Fruit fly (Drosophila melanogaster) whole organism, embryonic: Measurements from ENCODE around the gene Ret.
A peak's percentile ranks its signal among the peaks of the same experiment; 100 is the strongest.

Experiments
- Adf1 ChIP-seq: fragments of 200-800 bp; sonication (Bioruptor generic); IDR thresholded peaks from 2 replicates; pipeline ENCODE4 v1.3.6; 2022; ENCODE audit warnings: missing biosample characterization, missing genetic modification characterization
- B-H2 ChIP-seq: fragments of 200-800 bp; sonication (Bioruptor generic); optimal IDR thresholded peaks from 2 replicates; lab custom pipeline; 2018; ENCODE audit warnings: missing biosample characterization, mild to moderate bottlenecking, missing genetic modification characterization
- C15 ChIP-seq: fragments of 200-800 bp; sonication (Bioruptor generic); IDR thresholded peaks from 3 replicates; pipeline ENCODE4 v1.3.6; 2022; ENCODE audit warnings: missing biosample characterization, missing genetic modification characterization
- CG10274 ChIP-seq: fragments of 200-800 bp; sonication (Bioruptor generic); optimal IDR thresholded peaks from 3 replicates; lab custom pipeline; 2017; ENCODE audit warnings: missing biosample characterization, mild to moderate bottlenecking, missing genetic modification characterization
- CG10462 ChIP-seq: fragments of 200-800 bp; sonication (Bioruptor generic); optimal IDR thresholded peaks from 2 replicates; lab custom pipeline; 2016; ENCODE audit warnings: missing biosample characterization, missing genetic modification characterization
- CG10565 ChIP-seq: fragments of 200-800 bp; sonication (Bioruptor generic); optimal IDR thresholded peaks from 3 replicates; lab custom pipeline; 2016; ENCODE audit warnings: missing biosample characterization, mild to moderate bottlenecking, missing genetic modification characterization
- CG1233 ChIP-seq: fragments of 200-800 bp; sonication (Bioruptor generic); optimal IDR thresholded peaks from 4 replicates; lab custom pipeline; 2018; ENCODE audit warnings: missing biosample characterization, mild to moderate bottlenecking, missing genetic modification characterization
- CG13775 ChIP-seq: fragments of 200-800 bp; sonication (Bioruptor generic); optimal IDR thresholded peaks from 3 replicates; lab custom pipeline; 2017; ENCODE audit warnings: missing biosample characterization, mild to moderate bottlenecking, missing genetic modification characterization
- CG14050 ChIP-seq: fragments of 200-800 bp; sonication (Bioruptor generic); IDR thresholded peaks from 3 replicates; pipeline ENCODE4 v1.3.6; 2022; ENCODE audit warnings: missing biosample characterization, missing genetic modification characterization
- CG14710 ChIP-seq: fragments of 200-800 bp; sonication (Bioruptor generic); optimal IDR thresholded peaks from 3 replicates; lab custom pipeline; 2019; ENCODE audit warnings: missing biosample characterization, mild to moderate bottlenecking, missing genetic modification characterization, moderate library complexity
- CG15696 ChIP-seq: fragments of 200-800 bp; sonication (Bioruptor generic); optimal IDR thresholded peaks from 2 replicates; lab custom pipeline; 2019; ENCODE audit warnings: missing biosample characterization, mild to moderate bottlenecking, missing genetic modification characterization, moderate library complexity
- CG16813 ChIP-seq: fragments of 200-800 bp; sonication (Bioruptor generic); IDR thresholded peaks from 3 replicates; pipeline ENCODE4 v1.3.6; 2022; ENCODE audit warnings: missing biosample characterization, missing genetic modification characterization; ENCODE audit not compliant: partially characterized antibody
- CG2202 ChIP-seq: fragments of 200-800 bp; sonication (Bioruptor generic); optimal IDR thresholded peaks from 2 replicates; lab custom pipeline; 2018; ENCODE audit warnings: missing biosample characterization, mild to moderate bottlenecking, missing genetic modification characterization
- CG31365 ChIP-seq: fragments of 200-800 bp; sonication (Bioruptor generic); optimal IDR thresholded peaks from 2 replicates; lab custom pipeline; 2018; ENCODE audit warnings: missing biosample characterization, mild to moderate bottlenecking, missing genetic modification characterization
- CG34224 ChIP-seq: fragments of 200-800 bp; sonication (Bioruptor generic); IDR thresholded peaks from 3 replicates; pipeline ENCODE4 v1.3.6; 2022; ENCODE audit warnings: missing biosample characterization, missing genetic modification characterization; ENCODE audit not compliant: partially characterized antibody
- CG4730 ChIP-seq: fragments of 200-800 bp; sonication (Bioruptor generic); IDR thresholded peaks from 2 replicates; pipeline ENCODE4 v1.3.6; 2022; ENCODE audit warnings: missing biosample characterization, missing genetic modification characterization
- CG7372 ChIP-seq: fragments of 200-800 bp; sonication (Bioruptor generic); IDR thresholded peaks from 2 replicates; pipeline ENCODE4 v1.3.6; 2022; ENCODE audit warnings: missing biosample characterization, missing genetic modification characterization
- CG7987 ChIP-seq: fragments of 200-800 bp; sonication (Bioruptor generic); optimal IDR thresholded peaks from 2 replicates; lab custom pipeline; 2018; ENCODE audit warnings: missing biosample characterization, mild to moderate bottlenecking, missing genetic modification characterization, moderate library complexity
- CG9797 ChIP-seq: fragments of 200-800 bp; sonication (Bioruptor generic); optimal IDR thresholded peaks from 3 replicates; lab custom pipeline; 2018; ENCODE audit warnings: missing biosample characterization, mild to moderate bottlenecking, missing genetic modification characterization
- CTCF ChIP-seq: fragments of 200-800 bp; sonication (Bioruptor generic); optimal IDR thresholded peaks from 2 replicates; lab custom pipeline; 2017; ENCODE audit warnings: missing biosample characterization, mild to moderate bottlenecking, missing genetic modification characterization, moderate library complexity
- Chrac-16 ChIP-seq: fragments of 200-800 bp; sonication (Bioruptor generic); optimal IDR thresholded peaks from 3 replicates; lab custom pipeline; 2016; ENCODE audit warnings: missing biosample characterization, missing genetic modification characterization
- Dip3 ChIP-seq: fragments of 200-800 bp; sonication (Bioruptor generic); optimal IDR thresholded peaks from 3 replicates; lab custom pipeline; 2016; ENCODE audit warnings: missing biosample characterization, missing genetic modification characterization
- ERR ChIP-seq: fragments of 200-800 bp; sonication (Bioruptor generic); optimal IDR thresholded peaks from 2 replicates; lab custom pipeline; 2016; ENCODE audit warnings: missing biosample characterization, missing genetic modification characterization
- Elba2 ChIP-seq: fragments of 200-800 bp; sonication (Bioruptor generic); optimal IDR thresholded peaks from 3 replicates; lab custom pipeline; 2016; ENCODE audit warnings: missing biosample characterization, missing genetic modification characterization
- Ets97D ChIP-seq: fragments of 200-800 bp; sonication (Bioruptor generic); optimal IDR thresholded peaks from 3 replicates; lab custom pipeline; 2016; ENCODE audit warnings: missing biosample characterization, missing genetic modification characterization
- HHEX ChIP-seq: fragments of 200-800 bp; sonication (Bioruptor generic); optimal IDR thresholded peaks from 3 replicates; lab custom pipeline; 2017; ENCODE audit warnings: missing biosample characterization, mild to moderate bottlenecking, missing genetic modification characterization, missing genetic modification reagents
- Hand ChIP-seq: fragments of 200-800 bp; sonication (Bioruptor generic); optimal IDR thresholded peaks from 2 replicates; lab custom pipeline; 2017; ENCODE audit warnings: mild to moderate bottlenecking, missing biosample characterization, missing genetic modification reagents, missing genetic modification characterization
- Hey ChIP-seq: fragments of 200-800 bp; sonication (Bioruptor generic); optimal IDR thresholded peaks from 3 replicates; lab custom pipeline; 2018; ENCODE audit warnings: missing biosample characterization, mild to moderate bottlenecking, missing genetic modification characterization
- Hr3 ChIP-seq: fragments of 200-800 bp; sonication (Bioruptor generic); optimal IDR thresholded peaks from 3 replicates; lab custom pipeline; 2016; ENCODE audit warnings: missing biosample characterization, missing genetic modification characterization
- Jarid2 ChIP-seq: fragments of 200-800 bp; sonication (Bioruptor generic); optimal IDR thresholded peaks from 3 replicates; lab custom pipeline; 2017; ENCODE audit warnings: mild to moderate bottlenecking, missing biosample characterization, missing genetic modification reagents, missing genetic modification characterization
- MESR4 ChIP-seq: fragments of 200-800 bp; sonication (Bioruptor generic); optimal IDR thresholded peaks from 2 replicates; lab custom pipeline; 2018; ENCODE audit warnings: missing biosample characterization, mild to moderate bottlenecking, missing genetic modification characterization, moderate library complexity
- Scr ChIP-seq: fragments of 200-800 bp; sonication (Bioruptor generic); IDR thresholded peaks from 2 replicates; pipeline ENCODE4 v1.3.6; 2022; ENCODE audit warnings: missing biosample characterization, missing genetic modification characterization; ENCODE audit not compliant: partially characterized antibody
- Stat92E ChIP-seq, 3 experiments: fragments of >200 bp in 2 of 3; fragments of 200-800 bp in 1 of 3; sonication (Bioruptor generic) in 1 of 3; optimal IDR thresholded peaks; 2 replicates each; lab custom pipeline; 2017 to 2019; ENCODE audit warnings: missing biosample characterization in 3 of 3, missing genetic modification characterization in 3 of 3, mild to moderate bottlenecking in 1 of 3, moderate library complexity in 1 of 3
- Xrp1 ChIP-seq: fragments of 200-800 bp; sonication (Bioruptor generic); IDR thresholded peaks from 2 replicates; pipeline ENCODE4 v1.3.6; 2022; ENCODE audit warnings: missing biosample characterization, missing genetic modification characterization
- amos ChIP-seq: fragments of 200-800 bp; sonication (Bioruptor generic); IDR thresholded peaks from 2 replicates; pipeline ENCODE4 v1.3.6; 2022; ENCODE audit warnings: missing biosample characterization, missing genetic modification characterization; ENCODE audit not compliant: partially characterized antibody
- bab2 ChIP-seq: fragments of 200-800 bp; sonication (Bioruptor generic); optimal IDR thresholded peaks from 2 replicates; lab custom pipeline; 2016; ENCODE audit warnings: missing biosample characterization, missing genetic modification characterization
- cato ChIP-seq: fragments of 200-800 bp; sonication (Bioruptor generic); optimal IDR thresholded peaks from 2 replicates; lab custom pipeline; 2016; ENCODE audit warnings: missing biosample characterization, missing genetic modification characterization, borderline replicate concordance
- ems ChIP-seq: fragments of 200-800 bp; sonication (Bioruptor generic); optimal IDR thresholded peaks from 3 replicates; lab custom pipeline; 2016; ENCODE audit warnings: missing biosample characterization, missing genetic modification characterization
- hth ChIP-seq: fragments of >200 bp; optimal IDR thresholded peaks from 2 replicates; lab custom pipeline; 2017; ENCODE audit warnings: inconsistent platforms
- luna ChIP-seq: fragments of 200-800 bp; sonication (Bioruptor generic); optimal IDR thresholded peaks from 2 replicates; lab custom pipeline; 2016; ENCODE audit warnings: missing biosample characterization, missing genetic modification characterization
- peb ChIP-seq: fragments of 200-800 bp; sonication (Bioruptor generic); IDR thresholded peaks from 2 replicates; pipeline ENCODE4 v1.3.6; 2022; ENCODE audit warnings: missing biosample characterization, missing genetic modification characterization
- row ChIP-seq: fragments of 200-800 bp; sonication (Bioruptor generic); IDR thresholded peaks from 3 replicates; pipeline ENCODE4 v1.3.6; 2022; ENCODE audit warnings: missing biosample characterization, missing genetic modification characterization
- sc ChIP-seq, 3 experiments: fragments of >200 bp in 2 of 3; fragments of 200-800 bp in 1 of 3; sonication (Bioruptor generic) in 1 of 3; optimal IDR thresholded peaks; 2 replicates in 2 of 3; 3 replicates in 1 of 3; lab custom pipeline; 2017; ENCODE audit warnings: mild to moderate bottlenecking in 1 of 3, missing biosample characterization in 1 of 3, missing genetic modification characterization in 1 of 3, missing genetic modification reagents in 1 of 3
- schlank ChIP-seq: fragments of 200-800 bp; sonication (Bioruptor generic); optimal IDR thresholded peaks from 2 replicates; lab custom pipeline; 2018; ENCODE audit warnings: missing biosample characterization, mild to moderate bottlenecking, missing genetic modification characterization
- sens ChIP-seq: fragments of 200-800 bp; sonication (Bioruptor generic); peaks from one replicate; lab custom pipeline; 2016; ENCODE audit warnings: missing biosample characterization, missing genetic modification characterization
- sim ChIP-seq: fragments of 200-800 bp; sonication (Bioruptor generic); IDR thresholded peaks from 2 replicates; pipeline ENCODE4 v1.3.6; 2022; ENCODE audit warnings: missing biosample characterization, missing genetic modification characterization
- so ChIP-seq: fragments of 200-800 bp; sonication (Bioruptor generic); IDR thresholded peaks from 3 replicates; pipeline ENCODE4 v1.3.6; 2022; ENCODE audit warnings: missing biosample characterization, missing genetic modification characterization
- ttk ChIP-seq: fragments of 200-800 bp; sonication (Bioruptor generic); IDR thresholded peaks from 2 replicates; pipeline ENCODE4 v2.1.2; 2022; ENCODE audit warnings: missing biosample characterization, missing genetic modification characterization
- tup ChIP-seq: fragments of 200-800 bp; sonication (Bioruptor generic); optimal IDR thresholded peaks from 2 replicates; lab custom pipeline; 2016; ENCODE audit warnings: missing biosample characterization, mild to moderate bottlenecking, missing genetic modification characterization, moderate library complexity
- zen2 ChIP-seq: fragments of 200-800 bp; sonication (Bioruptor generic); IDR thresholded peaks from 3 replicates; pipeline ENCODE4 v1.3.6; 2022; ENCODE audit warnings: missing biosample characterization, missing genetic modification characterization; ENCODE audit not compliant: partially characterized antibody

Gene Ret

DNA sequence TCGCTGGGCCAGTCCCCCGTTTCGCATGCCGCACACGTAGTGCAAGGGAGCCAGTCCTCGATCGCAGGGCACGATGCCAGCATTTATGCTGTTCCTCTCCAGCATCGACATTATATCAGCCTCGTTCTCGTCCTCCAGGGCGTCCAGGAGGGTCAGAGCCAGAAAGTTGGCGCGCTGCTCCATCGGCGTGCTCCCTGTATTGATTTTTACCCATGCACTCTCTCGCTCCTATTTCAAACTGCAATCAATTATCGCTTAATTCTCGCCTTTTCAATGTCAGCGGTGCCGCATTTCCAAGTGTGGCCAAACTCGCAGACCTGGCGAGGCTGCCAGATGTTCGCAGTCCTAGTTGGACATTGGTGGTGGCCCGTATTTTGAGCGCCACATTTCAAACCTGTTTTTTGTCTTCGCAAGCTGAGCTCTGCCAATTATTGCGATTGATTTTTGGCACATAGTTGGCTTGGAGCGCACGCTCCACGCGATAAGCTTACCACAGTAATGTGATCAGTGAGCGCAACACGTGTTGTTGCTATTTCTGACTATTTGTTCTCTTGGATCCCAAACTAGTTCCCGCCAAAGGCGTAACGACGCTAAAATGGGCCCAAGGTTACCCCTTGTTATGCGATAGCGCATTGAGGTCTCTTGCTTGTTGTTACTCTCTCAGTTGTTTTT is 19.8 kb upstream of the Ret start, which contains the start of gene CG8679 (continued):
- TF ChIP-seq CG34224 (GFP tag; lab: Robert Waterston, UW) (peak; percentile 47; the same call in 2 of the 3 replicates), sim (GFP tag; lab: Robert Waterston, UW) (no peak), Hr3 (GFP tag; lab: Kevin White, UChicago) (peak; percentile 32), Adf1 (no peak), C15 (no peak), CG7372 (no peak), Stat92E (GFP tag; optimal IDR thresholded peaks at IDR 0.05; lab: Kevin White, UChicago) (peak in 1 of 3 experiments; percentile 38), bab2 (GFP tag; lab: Kevin White, UChicago) (no peak), ttk (GFP tag; lab: Robert Waterston, UW) (no peak), CG10565 (no peak), MESR4 (GFP tag; lab: Kevin White, UChicago) (peak; percentile 52), CG9797 (GFP tag; lab: Kevin White, UChicago) (peak; percentile 96), CG7987 (GFP tag; lab: Kevin White, UChicago) (no peak), Hey (tag; lab: Kevin White, UChicago) (no peak), row (GFP tag; lab: Robert Waterston, UW) (peak; percentile 40; the same call in 2 of the 3 replicates), Xrp1 (GFP tag; lab: Robert Waterston, UW) (no peak), CG10274 (GFP tag; lab: Kevin White, UChicago) (no peak), Chrac-16 (GFP tag; lab: Kevin White, UChicago) (no peak), CG31365 (tag; lab: Kevin White, UChicago) (no peak), Scr (GFP tag; lab: Robert Waterston, UW) (peak; percentile 46), luna (GFP tag; lab: Kevin White, UChicago) (no peak), CG10462 (GFP tag; lab: Kevin White, UChicago) (no peak), CG16813 (GFP tag; lab: Robert Waterston, UW) (peak; percentile 34; the same call in 1 of the 3 replicates), cato (no peak), CTCF (GFP tag; lab: Kevin White, UChicago) (peak; percentile 50), CG14710 (peak; percentile 39)

DNA sequence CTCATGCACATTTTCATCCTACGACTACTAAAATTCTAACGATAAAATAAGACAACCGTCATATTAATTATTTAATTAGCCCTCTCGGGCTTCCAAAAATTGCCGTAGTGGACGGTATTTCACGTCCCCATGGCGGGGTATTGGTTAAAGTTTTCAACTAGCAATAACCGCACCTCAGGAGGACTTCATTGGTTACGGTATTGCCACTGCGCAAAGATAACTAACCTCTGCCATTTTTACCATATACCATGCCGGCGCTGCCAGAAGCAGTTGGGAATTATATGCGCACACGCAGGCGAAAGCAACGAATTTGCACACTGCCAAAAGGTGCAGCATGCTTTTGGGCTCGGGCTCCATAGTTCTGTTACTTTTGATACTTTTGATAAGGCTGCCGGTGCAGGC is 16.4 kb upstream of the Ret start:
- TF ChIP-seq zen2 (peak; percentile 46; the same call in 1 of the 3 replicates), Jarid2 (GFP tag; lab: Kevin White, UChicago) (peak; percentile 76), sc (optimal IDR thresholded peaks at IDR 0.05; lab: Kevin White, UChicago) (no peak), sc (GFP tag; optimal IDR thresholded peaks at IDR 0.05; lab: Kevin White, UChicago) (no peak), Elba2 (GFP tag; lab: Kevin White, UChicago) (peak; percentile 37), so (GFP tag; lab: Robert Waterston, UW) (0 out of 3 replicates have a peak, but pooled peaks have one; percentile 33), CG14050 (GFP tag; lab: Robert Waterston, UW) (0 out of 3 replicates have a peak, but pooled peaks have one; percentile 12), Dip3 (GFP tag; lab: Kevin White, UChicago) (peak; percentile 29), peb (GFP tag; lab: Robert Waterston, UW) (0 out of 2 replicates have a peak, but pooled peaks have one; percentile 7), schlank (tag; lab: Kevin White, UChicago) (no peak), ERR (GFP tag; lab: Kevin White, UChicago) (peak; percentile 24), amos (peak; percentile 53; the same call in 1 of the 2 replicates), Ets97D (GFP tag; lab: Kevin White, UChicago) (peak; percentile 13), ems (GFP tag; lab: Kevin White, UChicago) (peak; percentile 48), Hand (GFP tag; lab: Kevin White, UChicago) (no peak), CG4730 (GFP tag; lab: Robert Waterston, UW) (no peak), CG15696 (tag; lab: Kevin White, UChicago) (peak; percentile 62), tup (GFP tag; lab: Kevin White, UChicago) (no peak), sens (GFP tag; lab: Kevin White, UChicago) (peak; percentile 75), HHEX (GFP tag; lab: Kevin White, UChicago) (peak; percentile 35), CG1233 (GFP tag; lab: Kevin White, UChicago) (peak; percentile 27), hth (lab: Kevin White, UChicago) (no peak), CG13775 (GFP tag; lab: Kevin White, UChicago) (peak; percentile 13), CG2202 (tag; lab: Kevin White, UChicago) (no peak), B-H2 (GFP tag; lab: Kevin White, UChicago) (peak; percentile 22)
